Worm (Caenorhabditis elegans) whole organism, L2 larva: ENCODE results near the gene ctr-9.
A peak's percentile ranks its signal among the peaks of the same experiment; 100 is the strongest.

Experiments used
- ceh-82 ChIP-seq: fragments of 150-350 bp; optimal IDR thresholded peaks from 2 replicates; lab custom pipeline; 2014; ENCODE audit warnings: missing biosample characterization, missing genetic modification characterization
- egl-27 ChIP-seq: sonication (generic microtip); optimal IDR thresholded peaks from 3 replicates; lab custom pipeline; 2017; ENCODE audit warnings: missing biosample characterization, missing genetic modification reagents, missing genetic modification characterization
- elt-3 ChIP-seq: sonication (generic microtip); optimal IDR thresholded peaks from 2 replicates; lab custom pipeline; 2017; ENCODE audit warnings: missing biosample characterization, missing genetic modification characterization
- fos-1 ChIP-seq: fragments of 150-350 bp; optimal IDR thresholded peaks from 2 replicates; lab custom pipeline; 2014; ENCODE audit warnings: missing biosample characterization, missing genetic modification characterization
- lin-13 ChIP-seq: fragments of 150-350 bp; optimal IDR thresholded peaks from 2 replicates; lab custom pipeline; 2014; ENCODE audit warnings: missing biosample characterization, missing genetic modification reagents, missing genetic modification characterization
- nhr-10 ChIP-seq: sonication (generic microtip); optimal IDR thresholded peaks from 2 replicates; lab custom pipeline; 2017; ENCODE audit warnings: missing biosample characterization, missing genetic modification characterization
- nhr-237 ChIP-seq: fragments of 150-350 bp; optimal IDR thresholded peaks from 2 replicates; lab custom pipeline; 2014; ENCODE audit warnings: missing biosample characterization, missing genetic modification characterization
- nhr-25 ChIP-seq: fragments of 150-350 bp; sonication (generic microtip); optimal IDR thresholded peaks from 3 replicates; lab custom pipeline; 2014; ENCODE audit warnings: missing biosample characterization, missing genetic modification characterization
- skn-1 ChIP-seq: sonication (generic microtip); optimal IDR thresholded peaks from 2 replicates; lab custom pipeline; 2017; ENCODE audit warnings: missing biosample characterization, missing genetic modification characterization
- sma-9 ChIP-seq, 2 experiments: fragments of 150-350 bp in 1 of 2; sonication (generic microtip) in 1 of 2; optimal IDR thresholded peaks; 2 replicates each; lab custom pipeline; 2014 to 2016; ENCODE audit warnings: missing genetic modification characterization in 2 of 2, mild to moderate bottlenecking in 1 of 2, missing biosample characterization in 1 of 2, missing compliant biosample characterization in 1 of 2, missing genetic modification reagents in 1 of 2, moderate library complexity in 1 of 2
- unc-39 ChIP-seq: fragments of 150-350 bp; optimal IDR thresholded peaks from 2 replicates; lab custom pipeline; 2014; ENCODE audit warnings: missing biosample characterization, missing genetic modification characterization
- unc-62 ChIP-seq: fragments of 150-350 bp; optimal IDR thresholded peaks from 2 replicates; lab custom pipeline; 2014; ENCODE audit warnings: missing biosample characterization, missing genetic modification reagents, missing genetic modification characterization

The ctr-9 gene

ce11 chrIII:9546016-9546659 lies 54.9 kb downstream of the ctr-9 start, which contains the start of gene unc-16 (continued):
- peak; percentile 84 for TF ChIP-seq nhr-25 (tag; lab: Kevin White, UChicago)
- TF ChIP-seq egl-27 (tag; lab: Kevin White, UChicago) = peak; percentile 73
- peak; percentile 81 for TF ChIP-seq ceh-82 (tag; lab: Kevin White, UChicago)
- no peak for TF ChIP-seq elt-3 (tag; lab: Kevin White, UChicago)
- TF ChIP-seq skn-1 = no peak
- peak; percentile 21 for TF ChIP-seq fos-1 (tag; lab: Kevin White, UChicago)
- no peak for TF ChIP-seq nhr-237 (tag; lab: Kevin White, UChicago)
- TF ChIP-seq unc-62 = no peak
- no peak for TF ChIP-seq nhr-10 (tag; lab: Kevin White, UChicago)
- TF ChIP-seq sma-9 (GFP tag; optimal IDR thresholded peaks at IDR 0.05; lab: Kevin White, UChicago) = peak; percentile 78
- TF ChIP-seq sma-9 (tag; optimal IDR thresholded peaks at IDR 0.05; lab: Kevin White, UChicago) = no peak
- no peak for TF ChIP-seq unc-39
- TF ChIP-seq lin-13 (GFP tag; lab: Kevin White, UChicago) = peak; percentile 69
